Worm (Caenorhabditis elegans): ENCODE data around the gene msp-32.

The msp-32 gene

ce11 chrII:4943849-4944248 is 45.2 kb downstream of the msp-32 start, which contains the start of gene mdt-4:
Gene mdt-4, minus strand, starts transcription at chrII:4943949.
- TF ChIP-seq ces-1 (GFP tag; optimal IDR thresholded peaks at IDR 0.05) (no peak), cnd-1 (tag; optimal IDR thresholded peaks at IDR 0.05) (no peak)

ce11 chrII:4945695-4946094 is 47.1 kb downstream of the msp-32 start, which contains the start of the genes gldi-11 and ZK546.2:
Gene gldi-11, minus strand, starts transcription at chrII:4945789.
Gene ZK546.2, plus strand, starts transcription at chrII:4946027.
- TF ChIP-seq ceh-43 (GFP tag; optimal IDR thresholded peaks at IDR 0.05) (no peak), ces-1 (GFP tag; optimal IDR thresholded peaks at IDR 0.05) (no peak), mab-5 (tag; optimal IDR thresholded peaks at IDR 0.05) (no peak), flh-1 (GFP tag; optimal IDR thresholded peaks at IDR 0.05) (no peak), elt-1 (tag; optimal IDR thresholded peaks at IDR 0.05; ENCODE audit: borderline replicate concordance, insufficient read depth) (no peak), unc-39 (tag; optimal IDR thresholded peaks at IDR 0.05) (no peak)

- TF ChIP-seq unc-120 (tag; optimal IDR thresholded peaks at IDR 0.05; ENCODE audit: poor library complexity, severe bottlenecking) (peak; percentile 17), ceh-39 (tag; optimal IDR thresholded peaks at IDR 0.05) (no peak)
These were observed 48.1 kb downstream of the msp-32 start for ce11 chrII:4946775-4947174.

DNA sequence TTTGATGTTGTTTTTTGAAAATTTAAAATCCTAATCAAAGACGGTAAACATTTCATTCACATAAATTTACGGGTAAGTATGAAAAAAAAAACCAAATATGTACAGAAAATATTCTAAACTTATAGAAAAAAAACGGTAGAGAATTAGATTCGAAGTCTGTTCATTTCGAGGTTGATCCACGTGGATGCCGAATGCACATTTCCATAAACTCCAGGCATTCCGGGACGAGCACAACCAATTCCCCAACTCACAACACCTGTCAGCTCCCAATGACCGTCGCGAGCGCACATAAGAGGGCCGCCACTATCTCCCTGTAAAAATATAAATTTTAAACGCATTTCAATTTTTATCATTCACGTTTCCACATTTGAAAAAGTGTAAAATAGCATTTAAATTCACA is 49.5 kb downstream of the msp-32 start:
- TF ChIP-seq ces-1 (GFP tag; optimal IDR thresholded peaks at IDR 0.05) (no peak), lin-13 (tag; optimal IDR thresholded peaks at IDR 0.05) (no peak), flh-1 (GFP tag; optimal IDR thresholded peaks at IDR 0.05) (no peak)

Data from whole organism, mixed stage, embryonic.